Fruit fly (Drosophila melanogaster) whole organism, embryonic: Measurements from ENCODE around the gene Vm34Ca.

Experiments used
- Bdp1 ChIP-seq: fragments of 200-800 bp; sonication (Bioruptor generic); optimal IDR thresholded peaks from 3 replicates; lab custom pipeline; 2016; ENCODE audit warnings: missing biosample characterization, missing genetic modification characterization
- Bgb ChIP-seq: fragments of 200-800 bp; sonication (Bioruptor generic); IDR thresholded peaks from 2 replicates; pipeline ENCODE4 v1.3.6; 2022; ENCODE audit warnings: missing biosample characterization, missing genetic modification characterization; ENCODE audit not compliant: partially characterized antibody
- CG10147 ChIP-seq: fragments of 200-800 bp; sonication (Bioruptor generic); optimal IDR thresholded peaks from 2 replicates; lab custom pipeline; 2019; ENCODE audit warnings: missing biosample characterization, mild to moderate bottlenecking, missing genetic modification characterization, moderate library complexity
- CG1024 ChIP-seq: fragments of 200-800 bp; sonication (Bioruptor generic); IDR thresholded peaks from 2 replicates; pipeline ENCODE4 v1.3.6; 2022; ENCODE audit warnings: missing biosample characterization, missing genetic modification characterization
- CG10565 ChIP-seq: fragments of 200-800 bp; sonication (Bioruptor generic); optimal IDR thresholded peaks from 3 replicates; lab custom pipeline; 2016; ENCODE audit warnings: missing biosample characterization, mild to moderate bottlenecking, missing genetic modification characterization
- CG12219 ChIP-seq: fragments of 200-800 bp; sonication (Bioruptor generic); optimal IDR thresholded peaks from 3 replicates; lab custom pipeline; 2018; ENCODE audit warnings: missing biosample characterization, mild to moderate bottlenecking, missing genetic modification characterization
- CG14014 ChIP-seq: fragments of 200-800 bp; sonication (Bioruptor generic); IDR thresholded peaks from 2 replicates; pipeline ENCODE4 v1.3.6; 2022; ENCODE audit warnings: missing biosample characterization, missing genetic modification characterization
- CG15073 ChIP-seq: fragments of 200-800 bp; sonication (Bioruptor generic); optimal IDR thresholded peaks from 2 replicates; lab custom pipeline; 2016; ENCODE audit warnings: missing biosample characterization, missing genetic modification characterization
- CG1529 ChIP-seq: fragments of 200-800 bp; sonication (Bioruptor generic); optimal IDR thresholded peaks from 3 replicates; lab custom pipeline; 2018; ENCODE audit warnings: missing biosample characterization, missing genetic modification characterization
- CG1602 ChIP-seq: fragments of 200-800 bp; sonication (Bioruptor generic); optimal IDR thresholded peaks from 3 replicates; lab custom pipeline; 2016; ENCODE audit warnings: missing biosample characterization, missing genetic modification characterization
- CG16863 ChIP-seq: fragments of 200-800 bp; sonication (Bioruptor generic); optimal IDR thresholded peaks from 3 replicates; lab custom pipeline; 2016; ENCODE audit warnings: missing biosample characterization, missing genetic modification characterization
- CG17328 ChIP-seq: fragments of 200-800 bp; sonication (Bioruptor generic); IDR thresholded peaks from 2 replicates; pipeline ENCODE4 v1.3.6; 2022; ENCODE audit warnings: missing biosample characterization, missing genetic modification characterization
- CG18599 ChIP-seq: fragments of 200-800 bp; sonication (Bioruptor generic); optimal IDR thresholded peaks from 3 replicates; lab custom pipeline; 2017; ENCODE audit warnings: missing biosample characterization, missing genetic modification characterization, mild to moderate bottlenecking, moderate library complexity, missing genetic modification reagents
- CG2889 ChIP-seq: fragments of 200-800 bp; sonication (Bioruptor generic); IDR thresholded peaks from 3 replicates; pipeline ENCODE4 v1.3.6; 2022; ENCODE audit warnings: missing biosample characterization, missing genetic modification characterization
- CG31441 ChIP-seq: fragments of 200-800 bp; sonication (Bioruptor generic); IDR thresholded peaks from 2 replicates; pipeline ENCODE4 v1.3.6; 2022; ENCODE audit warnings: missing biosample characterization, missing genetic modification characterization
- CG3163 ChIP-seq: fragments of 200-800 bp; sonication (Bioruptor generic); optimal IDR thresholded peaks from 3 replicates; lab custom pipeline; 2016; ENCODE audit warnings: missing biosample characterization, missing genetic modification characterization
- CG3726 ChIP-seq: fragments of 200-800 bp; sonication (Bioruptor generic); IDR thresholded peaks from 3 replicates; pipeline ENCODE4, ENCODE4 v1.3.6; 2022; ENCODE audit warnings: missing biosample characterization, missing genetic modification characterization
- CG3838 ChIP-seq: fragments of 200-800 bp; sonication (Bioruptor generic); optimal IDR thresholded peaks from 3 replicates; lab custom pipeline; 2016; ENCODE audit warnings: missing biosample characterization, missing genetic modification characterization
- CG4617 ChIP-seq: fragments of 200-800 bp; sonication (Bioruptor generic); optimal IDR thresholded peaks from 3 replicates; lab custom pipeline; 2016; ENCODE audit warnings: missing biosample characterization, missing genetic modification characterization, borderline replicate concordance
- CG7372 ChIP-seq: fragments of 200-800 bp; sonication (Bioruptor generic); IDR thresholded peaks from 2 replicates; pipeline ENCODE4 v1.3.6; 2022; ENCODE audit warnings: missing biosample characterization, missing genetic modification characterization
- CG8359 ChIP-seq: fragments of 200-800 bp; sonication (Bioruptor generic); optimal IDR thresholded peaks from 2 replicates; lab custom pipeline; 2017; ENCODE audit warnings: missing biosample characterization, mild to moderate bottlenecking, missing genetic modification characterization, borderline replicate concordance
- Deaf1 ChIP-seq: fragments of 200-800 bp; optimal IDR thresholded peaks from 3 replicates; lab custom pipeline; 2019; ENCODE audit warnings: missing biosample characterization, mild to moderate bottlenecking, missing genetic modification characterization, moderate library complexity
- Dip3 ChIP-seq: fragments of 200-800 bp; sonication (Bioruptor generic); optimal IDR thresholded peaks from 3 replicates; lab custom pipeline; 2016; ENCODE audit warnings: missing biosample characterization, missing genetic modification characterization
- Dll ChIP-seq: fragments of 200-800 bp; sonication (Bioruptor generic); IDR thresholded peaks from 4 replicates; pipeline ENCODE4 v1.3.6; 2022; ENCODE audit warnings: missing biosample characterization, missing genetic modification characterization; ENCODE audit not compliant: partially characterized antibody
- E2f1 ChIP-seq: fragments of 200-800 bp; sonication (Bioruptor generic); IDR thresholded peaks from 2 replicates; pipeline ENCODE4 v1.3.6; 2022; ENCODE audit warnings: missing biosample characterization, missing genetic modification characterization
- Elba2 ChIP-seq: fragments of 200-800 bp; sonication (Bioruptor generic); optimal IDR thresholded peaks from 3 replicates; lab custom pipeline; 2016; ENCODE audit warnings: missing biosample characterization, missing genetic modification characterization
- H2.0 ChIP-seq: fragments of 200-800 bp; sonication (Bioruptor generic); IDR thresholded peaks from 2 replicates; pipeline ENCODE4 v1.3.6; 2022; ENCODE audit warnings: missing biosample characterization, missing genetic modification characterization
- Opbp ChIP-seq: fragments of 200-800 bp; sonication (Bioruptor generic); IDR thresholded peaks from 3 replicates; pipeline ENCODE4 v1.3.6; 2022; ENCODE audit warnings: missing biosample characterization, missing genetic modification characterization; ENCODE audit not compliant: partially characterized antibody
- Sox100B ChIP-seq: fragments of 200-800 bp; sonication (Bioruptor generic); optimal IDR thresholded peaks from 3 replicates; lab custom pipeline; 2018; ENCODE audit warnings: missing biosample characterization, mild to moderate bottlenecking, missing genetic modification characterization
- ab ChIP-seq: fragments of 200-800 bp; sonication (Bioruptor generic); optimal IDR thresholded peaks from 2 replicates; lab custom pipeline; 2016; ENCODE audit warnings: missing biosample characterization, missing genetic modification characterization
- bbx ChIP-seq: fragments of 200-800 bp; sonication (Bioruptor generic); IDR thresholded peaks from 2 replicates; pipeline ENCODE4 v1.3.6; 2022; ENCODE audit warnings: missing biosample characterization, missing genetic modification characterization; ENCODE audit not compliant: partially characterized antibody
- bcd ChIP-seq: fragments of 200-800 bp; sonication (Bioruptor generic); optimal IDR thresholded peaks from 2 replicates; lab custom pipeline; 2017; ENCODE audit warnings: missing biosample characterization, mild to moderate bottlenecking, missing genetic modification characterization
- br ChIP-seq: fragments of >200 bp; optimal IDR thresholded peaks from 2 replicates; lab custom pipeline; 2017
- cad ChIP-seq: fragments of >200 bp; optimal IDR thresholded peaks from 2 replicates; lab custom pipeline; 2017; ENCODE audit warnings: missing biosample characterization, missing genetic modification characterization
- cg ChIP-seq: fragments of 200-800 bp; sonication (Bioruptor generic); optimal IDR thresholded peaks from 3 replicates; lab custom pipeline; 2019; ENCODE audit warnings: missing biosample characterization, mild to moderate bottlenecking, missing genetic modification characterization, moderate library complexity
- crol ChIP-seq: fragments of 200-800 bp; sonication (Bioruptor generic); IDR thresholded peaks from 2 replicates; pipeline ENCODE4 v1.3.6; 2022; ENCODE audit warnings: missing biosample characterization, missing genetic modification characterization
- da ChIP-seq: fragments of 200-800 bp; sonication (Bioruptor generic); optimal IDR thresholded peaks from 2 replicates; lab custom pipeline; 2016; ENCODE audit warnings: missing biosample characterization, missing genetic modification characterization
- dysf ChIP-seq: fragments of 200-800 bp; sonication (Bioruptor generic); IDR thresholded peaks from 3 replicates; pipeline ENCODE4 v1.3.6; 2022; ENCODE audit warnings: missing biosample characterization, missing genetic modification characterization
- ewg ChIP-seq: fragments of 200-800 bp; sonication (Bioruptor generic); optimal IDR thresholded peaks from 3 replicates; lab custom pipeline; 2017; ENCODE audit warnings: mild to moderate bottlenecking, missing biosample characterization, missing genetic modification reagents, missing genetic modification characterization
- fd3F ChIP-seq: fragments of 200-800 bp; sonication (Bioruptor generic); optimal IDR thresholded peaks from 2 replicates; lab custom pipeline; 2018; ENCODE audit warnings: missing biosample characterization, mild to moderate bottlenecking, missing genetic modification characterization, moderate library complexity
- fd96Cb ChIP-seq: fragments of 200-800 bp; sonication (Bioruptor generic); optimal IDR thresholded peaks from 2 replicates; lab custom pipeline; 2018; ENCODE audit warnings: missing biosample characterization, mild to moderate bottlenecking, missing genetic modification characterization, moderate library complexity
- ind ChIP-seq: fragments of 200-800 bp; sonication (Bioruptor generic); optimal IDR thresholded peaks from 3 replicates; lab custom pipeline; 2016; ENCODE audit warnings: missing biosample characterization, missing genetic modification characterization
- lbe ChIP-seq: fragments of 200-800 bp; sonication (Bioruptor generic); optimal IDR thresholded peaks from 2 replicates; lab custom pipeline; 2016; ENCODE audit warnings: missing biosample characterization, mild to moderate bottlenecking, missing genetic modification characterization
- lola ChIP-seq, 3 experiments: fragments of >200 bp in 2 of 3; fragments of 200-800 bp in 1 of 3; sonication (Bioruptor generic) in 1 of 3; optimal IDR thresholded peaks; 2 replicates each; lab custom pipeline; 2017 to 2019; ENCODE audit warnings: missing biosample characterization in 3 of 3, missing genetic modification characterization in 3 of 3, mild to moderate bottlenecking in 1 of 3, moderate library complexity in 1 of 3
- mam ChIP-seq: fragments of 200-800 bp; sonication (Bioruptor generic); optimal IDR thresholded peaks from 3 replicates; lab custom pipeline; 2016; ENCODE audit warnings: missing biosample characterization, missing genetic modification characterization
- pum ChIP-seq: fragments of 200-800 bp; sonication (Bioruptor generic); optimal IDR thresholded peaks from 2 replicates; lab custom pipeline; 2016; ENCODE audit warnings: missing biosample characterization, missing genetic modification characterization
- sisA ChIP-seq: fragments of 200-800 bp; sonication (Bioruptor generic); IDR thresholded peaks from 2 replicates; pipeline ENCODE4 v1.3.6; 2022; ENCODE audit warnings: missing biosample characterization, missing genetic modification characterization
- sob ChIP-seq: fragments of 200-800 bp; sonication (Bioruptor generic); IDR thresholded peaks from 2 replicates; pipeline ENCODE4 v1.3.6; 2022; ENCODE audit warnings: missing biosample characterization, missing genetic modification characterization
- tna ChIP-seq: fragments of 200-800 bp; sonication (Bioruptor generic); IDR thresholded peaks from 2 replicates; pipeline ENCODE4 v1.3.6; 2022; ENCODE audit warnings: missing biosample characterization, missing genetic modification characterization; ENCODE audit not compliant: partially characterized antibody
- ttk ChIP-seq: fragments of 200-800 bp; sonication (Bioruptor generic); IDR thresholded peaks from 2 replicates; pipeline ENCODE4 v2.1.2; 2022; ENCODE audit warnings: missing biosample characterization, missing genetic modification characterization
- vvl ChIP-seq: fragments of 200-800 bp; sonication (Bioruptor generic); IDR thresholded peaks from 2 replicates; pipeline ENCODE4 v1.3.6; 2022; ENCODE audit warnings: missing biosample characterization, missing genetic modification characterization
- yki ChIP-seq: fragments of >200 bp; optimal IDR thresholded peaks from 3 replicates; lab custom pipeline; 2018

The Vm34Ca gene

dm6 chr2L:13378488-13378964, 32.9 kb downstream of the Vm34Ca start, which contains the start of the genes CG9302 and beta'COP (continued):
- TF ChIP-seq da (GFP tag; lab: Kevin White, UChicago) (no peak), CG17328 (GFP tag; lab: Robert Waterston, UW) (no peak), Elba2 (GFP tag; lab: Kevin White, UChicago) (peak; percentile 40), cg (GFP tag; lab: Kevin White, UChicago) (no peak), E2f1 (no peak), sisA (GFP tag; lab: Robert Waterston, UW) (peak; percentile 58), CG18599 (GFP tag; lab: Kevin White, UChicago) (no peak), CG1024 (GFP tag; lab: Robert Waterston, UW) (no peak), ttk (no peak), dysf (GFP tag; lab: Robert Waterston, UW) (peak; percentile 68; the same call in 2 of the 3 replicates), fd96Cb (peak; percentile 51), tna (GFP tag; lab: Robert Waterston, UW) (no peak; the same call in 1 of the 2 replicates), CG3726 (no peak), lbe (GFP tag; lab: Kevin White, UChicago) (peak; percentile 66), CG15073 (no peak), CG7372 (GFP tag; lab: Robert Waterston, UW) (no peak; the same call in 1 of the 2 replicates), CG10147 (peak; percentile 78), br (lab: Kevin White, UChicago) (no peak), cad (GFP tag; lab: Kevin White, UChicago) (no peak), vvl (no peak), CG14014 (GFP tag; lab: Robert Waterston, UW) (no peak; the same call in 1 of the 2 replicates), sob (peak; percentile 56; the same call in 1 of the 2 replicates), CG8359 (no peak), Dll (peak; percentile 76), CG16863 (GFP tag; lab: Kevin White, UChicago) (peak; percentile 1), CG1602 (peak; percentile 49), lola (GFP tag; optimal IDR thresholded peaks at IDR 0.05; lab: Kevin White, UChicago) (peak in 1 of 3 experiments; percentile 75), CG2889 (no peak), ab (GFP tag; lab: Kevin White, UChicago) (peak; percentile 3), bcd (peak; percentile 80), CG4617 (GFP tag; lab: Kevin White, UChicago) (peak; percentile 50), CG31441 (GFP tag; lab: Robert Waterston, UW) (peak; percentile 77), crol (GFP tag; lab: Robert Waterston, UW) (no peak), CG12219 (GFP tag; lab: Kevin White, UChicago) (no peak), CG1529 (GFP tag; lab: Kevin White, UChicago) (no peak), ewg (GFP tag; lab: Kevin White, UChicago) (peak; percentile 47), Deaf1 (tag; lab: Kevin White, UChicago) (no peak), Sox100B (GFP tag; lab: Kevin White, UChicago) (no peak), Opbp (GFP tag; lab: Robert Waterston, UW) (peak; percentile 68), pum (peak; percentile 47), CG3163 (GFP tag; lab: Kevin White, UChicago) (no peak), H2.0 (GFP tag; lab: Robert Waterston, UW) (no peak), Bgb (peak; percentile 62), CG3838 (GFP tag; lab: Kevin White, UChicago) (no peak), yki (lab: Kevin White, UChicago) (no peak), Dip3 (GFP tag; lab: Kevin White, UChicago) (peak; percentile 37), bbx (GFP tag; lab: Robert Waterston, UW) (no peak; the same call in 1 of the 2 replicates), CG10565 (no peak), mam (GFP tag; lab: Kevin White, UChicago) (peak; percentile 71), ind (GFP tag; lab: Kevin White, UChicago) (peak; percentile 73), fd3F (peak; percentile 56), Bdp1 (GFP tag; lab: Kevin White, UChicago) (peak; percentile 69)
